Worm (Caenorhabditis elegans) whole organism, early embryonic: ENCODE results near the gene C41G11.1.

Experiments
- B0310.2 ChIP-seq: sonication (generic microtip); optimal IDR thresholded peaks from 2 replicates; lab custom pipeline; 2016; ENCODE audit warnings: mild to moderate bottlenecking, missing genetic modification characterization, missing compliant biosample characterization
- F13C5.2 ChIP-seq: sonication (generic microtip); optimal IDR thresholded peaks from 2 replicates; lab custom pipeline; 2017; ENCODE audit warnings: mild to moderate bottlenecking, missing genetic modification characterization, inconsistent platforms, missing compliant biosample characterization
- aly-1 ChIP-seq: sonication (generic microtip); optimal IDR thresholded peaks from 2 replicates; lab custom pipeline; 2016; ENCODE audit warnings: missing genetic modification characterization, missing compliant biosample characterization
- ama-1 ChIP-seq: fragments of 150-350 bp; optimal IDR thresholded peaks from 2 replicates; lab custom pipeline; 2014
- ceh-13 ChIP-seq: fragments of 200-800 bp; sonication (Bioruptor generic); optimal IDR thresholded peaks from 2 replicates; lab custom pipeline; 2018; ENCODE audit warnings: mild to moderate bottlenecking, missing genetic modification characterization, missing compliant biosample characterization
- ceh-36 ChIP-seq: sonication (generic microtip); optimal IDR thresholded peaks from 2 replicates; lab custom pipeline; 2016; ENCODE audit warnings: missing genetic modification characterization, inconsistent platforms, missing compliant biosample characterization
- ets-7 ChIP-seq: sonication (generic microtip); optimal IDR thresholded peaks from 2 replicates; lab custom pipeline; 2016; ENCODE audit warnings: missing genotype, missing genetic modification characterization, missing compliant biosample characterization
- flt-1 ChIP-seq: fragments of 200-800 bp; sonication (Bioruptor generic); IDR thresholded peaks from 2 replicates; pipeline ENCODE4 v1.3.6; 2022; ENCODE audit warnings: missing genetic modification characterization, missing compliant biosample characterization
- hmbx-1 ChIP-seq: sonication (generic microtip); optimal IDR thresholded peaks from 2 replicates; lab custom pipeline; 2016; ENCODE audit warnings: mild to moderate bottlenecking, missing genetic modification characterization, missing compliant biosample characterization
- hmg-4 ChIP-seq: fragments of 200-800 bp; sonication (Bioruptor generic); optimal IDR thresholded peaks from 2 replicates; lab custom pipeline; 2018; ENCODE audit warnings: mild to moderate bottlenecking, missing genetic modification characterization, missing compliant biosample characterization
- hnd-1 ChIP-seq: sonication (generic microtip); optimal IDR thresholded peaks from 2 replicates; lab custom pipeline; 2016; ENCODE audit warnings: missing genetic modification characterization, missing compliant biosample characterization
- pes-1 ChIP-seq: fragments of 200-800 bp; sonication (Bioruptor generic); IDR thresholded peaks from 2 replicates; pipeline ENCODE4 v1.3.6; 2022; ENCODE audit warnings: missing genetic modification reagents, missing genetic modification characterization, missing compliant biosample characterization
- scrt-1 ChIP-seq: fragments of 200-800 bp; sonication (Bioruptor generic); IDR thresholded peaks from 2 replicates; pipeline ENCODE4 v1.3.6; 2022; ENCODE audit warnings: missing genetic modification characterization, missing compliant biosample characterization
- sea-1 ChIP-seq: fragments of 200-800 bp; sonication (Bioruptor generic); conservative IDR thresholded peaks from 2 replicates; pipeline ENCODE4 v1.3.6; 2022; ENCODE audit warnings: missing genetic modification characterization, missing compliant biosample characterization
- tbx-11 ChIP-seq: fragments of 200-800 bp; sonication (Bioruptor generic); IDR thresholded peaks from 2 replicates; pipeline ENCODE4 v1.3.6; 2022; ENCODE audit warnings: missing genetic modification characterization, missing compliant biosample characterization
- tbx-37 ChIP-seq: fragments of 200-800 bp; sonication (Bioruptor generic); conservative IDR thresholded peaks from 2 replicates; pipeline ENCODE4 v1.3.6; 2022; ENCODE audit warnings: missing genetic modification reagents, missing genetic modification characterization, missing compliant biosample characterization
- tra-4 ChIP-seq: sonication (generic microtip); optimal IDR thresholded peaks from 2 replicates; lab custom pipeline; 2017; ENCODE audit warnings: missing genetic modification characterization, missing compliant biosample characterization

C41G11.1 gene

DNA sequence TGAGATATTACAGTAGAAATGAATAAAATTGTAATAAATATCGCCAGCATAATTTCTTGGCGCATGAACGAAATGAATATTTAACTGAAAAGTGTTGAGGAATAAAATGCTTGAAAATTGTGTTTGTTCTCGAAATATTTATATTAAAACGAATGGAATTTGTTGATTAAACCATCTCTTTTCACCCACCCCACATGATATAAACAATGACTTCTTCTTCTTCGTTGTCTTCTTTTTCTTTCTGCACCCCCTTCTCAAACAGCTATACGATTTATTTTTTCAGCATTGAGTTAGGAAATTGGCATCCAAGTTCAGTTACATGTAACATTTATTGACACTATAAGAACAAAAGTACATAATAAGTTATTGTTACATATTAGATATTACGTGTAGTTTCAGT is at the start of gene C41G11.1:
TSS of gene C41G11.1 (minus strand) at position 101 of the 400 bp plus-strand sequence.
- TF ChIP-seq F13C5.2 (tag; lab: Kevin White, UChicago) (no peak), B0310.2 (tag; lab: Kevin White, UChicago) (no peak), ceh-13 (GFP tag; lab: Kevin White, UChicago) (no peak), hmbx-1 (no peak), pes-1 (GFP tag; lab: Robert Waterston, UW) (no peak), hmg-4 (GFP tag; lab: Kevin White, UChicago) (no peak), sea-1 (GFP tag; lab: Robert Waterston, UW) (no peak), ets-7 (tag; lab: Kevin White, UChicago) (no peak), tbx-37 (no peak), flt-1 (GFP tag; lab: Robert Waterston, UW) (no peak), tra-4 (tag; lab: Kevin White, UChicago) (no peak)

DNA sequence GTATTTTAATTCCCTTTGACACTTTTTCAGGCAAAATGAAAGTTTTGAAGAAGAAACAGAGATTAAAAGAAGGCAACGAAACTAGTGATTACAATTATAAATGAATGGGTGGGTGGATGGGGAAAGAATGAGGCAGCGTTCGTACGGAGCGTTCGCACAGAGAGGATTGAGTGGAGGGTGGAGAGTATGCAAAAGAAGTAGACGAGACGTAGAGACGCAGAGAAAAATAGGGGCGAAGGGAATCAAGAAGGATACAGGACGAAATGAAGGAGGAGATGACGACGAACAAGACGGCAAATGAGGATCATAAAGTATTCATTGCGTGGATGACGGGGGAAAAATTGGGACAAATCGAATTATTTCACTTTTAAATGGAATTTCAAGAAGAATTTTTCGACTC is 44.7 kb upstream of the C41G11.1 start:
- TF ChIP-seq ceh-13 (GFP tag; lab: Kevin White, UChicago) = no peak
- TF ChIP-seq F13C5.2 (tag; lab: Kevin White, UChicago) = no peak
- TF ChIP-seq aly-1 (tag; lab: Kevin White, UChicago) = peak; percentile 50
- TF ChIP-seq ets-7 (tag; lab: Kevin White, UChicago) = no peak
- TF ChIP-seq hmg-4 (GFP tag; lab: Kevin White, UChicago) = peak; percentile 70
- TF ChIP-seq sea-1 (GFP tag; lab: Robert Waterston, UW) = no peak
- TF ChIP-seq scrt-1 (GFP tag; lab: Robert Waterston, UW) = no peak
- no peak for TF ChIP-seq B0310.2 (tag; lab: Kevin White, UChicago)
- TF ChIP-seq pes-1 (GFP tag; lab: Robert Waterston, UW) = peak; percentile 24; the same call in 1 of the 2 replicates
- TF ChIP-seq flt-1 (GFP tag; lab: Robert Waterston, UW) = no peak
- TF ChIP-seq tra-4 (tag; lab: Kevin White, UChicago) = no peak
- TF ChIP-seq hnd-1 (tag; lab: Kevin White, UChicago) = no peak
- no peak for TF ChIP-seq hmbx-1
- TF ChIP-seq tbx-11 (GFP tag; lab: Robert Waterston, UW) = no peak
- TF ChIP-seq tbx-37 = no peak
- no peak for TF ChIP-seq ceh-36 (tag; lab: Kevin White, UChicago)
- no peak for TF ChIP-seq ama-1 (lab: Kevin White, UChicago)

DNA sequence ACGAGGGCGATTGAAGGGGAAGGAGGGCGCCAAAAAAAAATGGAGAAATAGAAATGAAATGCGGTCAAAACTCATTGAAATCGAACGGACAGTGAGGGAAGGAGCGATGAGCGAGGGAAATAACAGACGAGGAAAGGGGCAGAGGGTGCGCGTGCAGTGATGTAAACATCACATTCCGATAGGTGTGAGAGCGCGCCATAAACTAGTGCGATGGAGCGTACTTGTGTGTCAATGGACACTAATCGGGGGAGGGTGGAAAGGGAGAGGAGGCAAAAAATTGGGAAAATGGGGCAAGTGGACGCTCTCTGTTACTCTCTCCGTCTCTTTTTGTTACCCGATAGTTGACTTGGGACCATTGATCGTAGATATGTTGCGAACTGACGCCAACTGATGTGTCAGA is 43.9 kb upstream of the C41G11.1 start:
- TF ChIP-seq aly-1 (tag; lab: Kevin White, UChicago) = no peak
- TF ChIP-seq flt-1 (GFP tag; lab: Robert Waterston, UW) = 0 out of 2 replicates have a peak, but pooled peaks have one; percentile 4
- TF ChIP-seq ceh-36 (tag; lab: Kevin White, UChicago) = no peak
- no peak for TF ChIP-seq hnd-1 (tag; lab: Kevin White, UChicago)
- no peak for TF ChIP-seq tra-4 (tag; lab: Kevin White, UChicago)
- TF ChIP-seq tbx-11 (GFP tag; lab: Robert Waterston, UW) = no peak
- TF ChIP-seq tbx-37 = no peak
- no peak for TF ChIP-seq ets-7 (tag; lab: Kevin White, UChicago)
- TF ChIP-seq pes-1 (GFP tag; lab: Robert Waterston, UW) = no peak; the same call in 1 of the 2 replicates
- no peak for TF ChIP-seq ama-1 (lab: Kevin White, UChicago)
- TF ChIP-seq B0310.2 (tag; lab: Kevin White, UChicago) = no peak
- no peak for TF ChIP-seq hmbx-1
- no peak for TF ChIP-seq scrt-1 (GFP tag; lab: Robert Waterston, UW)
- no peak for TF ChIP-seq ceh-13 (GFP tag; lab: Kevin White, UChicago)
- peak; percentile 26 for TF ChIP-seq F13C5.2 (tag; lab: Kevin White, UChicago)
- 0 out of 2 replicates have a peak, but pooled peaks have one; percentile 55 for TF ChIP-seq sea-1 (GFP tag; lab: Robert Waterston, UW)
- peak; percentile 59 for TF ChIP-seq hmg-4 (GFP tag; lab: Kevin White, UChicago)

DNA sequence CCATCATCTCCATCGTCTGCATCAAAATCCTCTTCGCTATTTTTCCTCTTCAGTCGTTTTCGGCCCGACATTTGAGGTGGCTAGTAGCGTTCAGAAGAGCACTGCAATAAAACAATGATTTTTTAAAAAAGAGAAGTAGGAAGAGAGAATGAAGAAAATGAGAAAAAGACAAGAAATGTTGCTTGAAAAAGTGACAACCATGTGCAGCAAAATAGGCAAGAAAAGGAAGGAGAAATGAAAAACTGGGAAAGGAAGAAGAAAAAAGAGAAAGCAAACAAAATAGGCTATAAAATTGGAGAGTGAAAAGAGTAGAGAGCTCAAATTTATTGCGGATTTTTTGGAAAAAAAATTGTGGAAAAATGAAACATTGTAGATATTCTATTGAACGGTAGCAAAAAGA is 43.3 kb upstream of the C41G11.1 start, which contains the start of gene tag-294:
TSS of gene tag-294 (minus strand) at position 101 of the 400 bp plus-strand sequence.
- no peak for TF ChIP-seq ceh-36 (tag; lab: Kevin White, UChicago)
- no peak for TF ChIP-seq hnd-1 (tag; lab: Kevin White, UChicago)
- TF ChIP-seq flt-1 (GFP tag; lab: Robert Waterston, UW) = no peak
- no peak for TF ChIP-seq sea-1 (GFP tag; lab: Robert Waterston, UW)
- no peak for TF ChIP-seq tra-4 (tag; lab: Kevin White, UChicago)
- TF ChIP-seq pes-1 (GFP tag; lab: Robert Waterston, UW) = no peak
- no peak for TF ChIP-seq tbx-11 (GFP tag; lab: Robert Waterston, UW)
- TF ChIP-seq ama-1 (lab: Kevin White, UChicago) = no peak
- no peak for TF ChIP-seq ceh-13 (GFP tag; lab: Kevin White, UChicago)
- no peak for TF ChIP-seq tbx-37
- no peak for TF ChIP-seq hmg-4 (GFP tag; lab: Kevin White, UChicago)
- no peak for TF ChIP-seq aly-1 (tag; lab: Kevin White, UChicago)
- TF ChIP-seq F13C5.2 (tag; lab: Kevin White, UChicago) = no peak

DNA sequence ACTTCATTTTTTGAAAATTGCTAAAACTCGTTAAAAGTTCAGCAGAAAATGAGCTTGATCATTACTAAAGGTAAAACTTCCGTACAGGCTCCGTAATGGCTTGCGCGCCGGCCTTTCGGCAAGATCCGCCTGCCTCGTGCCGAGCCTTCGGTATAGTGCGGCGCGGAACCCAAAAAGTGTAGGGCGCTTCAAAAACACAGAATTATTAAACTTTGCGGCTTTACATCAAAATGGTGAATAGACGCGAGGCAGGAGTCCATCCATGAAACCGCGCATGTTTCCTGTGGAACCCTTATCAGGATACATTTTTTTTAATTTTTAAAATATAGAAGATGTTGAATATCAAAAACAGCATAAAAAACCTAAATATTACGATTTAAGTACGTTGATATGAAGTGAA is 33.1 kb upstream of the C41G11.1 start:
- no peak for TF ChIP-seq sea-1 (GFP tag; lab: Robert Waterston, UW)
- no peak for TF ChIP-seq flt-1 (GFP tag; lab: Robert Waterston, UW)

DNA sequence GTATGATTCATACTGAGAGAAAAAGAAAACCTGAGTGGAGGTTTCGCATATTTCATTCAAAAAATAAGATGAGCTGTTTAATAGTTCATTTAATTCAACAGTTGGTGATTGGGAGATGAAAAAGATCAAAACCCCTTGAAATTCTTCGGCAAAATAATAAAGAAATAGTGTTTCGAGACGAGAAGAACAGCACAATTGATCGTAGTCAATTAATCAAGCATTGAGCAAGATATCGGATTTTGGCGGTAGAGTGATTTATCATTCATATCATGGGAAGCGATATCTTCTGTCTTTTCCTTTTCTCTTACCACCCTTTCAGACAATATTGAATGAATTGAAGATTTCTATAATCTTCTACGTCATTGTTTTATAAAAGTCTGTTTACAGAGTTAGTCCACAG is 26.6 kb upstream of the C41G11.1 start:
- TF ChIP-seq tbx-11 (GFP tag; lab: Robert Waterston, UW) = no peak
- TF ChIP-seq hnd-1 (tag; lab: Kevin White, UChicago) = no peak
- no peak for TF ChIP-seq hmbx-1
- no peak for TF ChIP-seq B0310.2 (tag; lab: Kevin White, UChicago)
- TF ChIP-seq flt-1 (GFP tag; lab: Robert Waterston, UW) = no peak
- no peak for TF ChIP-seq scrt-1 (GFP tag; lab: Robert Waterston, UW)
- no peak for TF ChIP-seq pes-1 (GFP tag; lab: Robert Waterston, UW)
- TF ChIP-seq ceh-13 (GFP tag; lab: Kevin White, UChicago) = no peak
- TF ChIP-seq tra-4 (tag; lab: Kevin White, UChicago) = no peak
- TF ChIP-seq hmg-4 (GFP tag; lab: Kevin White, UChicago) = no peak
- no peak for TF ChIP-seq F13C5.2 (tag; lab: Kevin White, UChicago)

DNA sequence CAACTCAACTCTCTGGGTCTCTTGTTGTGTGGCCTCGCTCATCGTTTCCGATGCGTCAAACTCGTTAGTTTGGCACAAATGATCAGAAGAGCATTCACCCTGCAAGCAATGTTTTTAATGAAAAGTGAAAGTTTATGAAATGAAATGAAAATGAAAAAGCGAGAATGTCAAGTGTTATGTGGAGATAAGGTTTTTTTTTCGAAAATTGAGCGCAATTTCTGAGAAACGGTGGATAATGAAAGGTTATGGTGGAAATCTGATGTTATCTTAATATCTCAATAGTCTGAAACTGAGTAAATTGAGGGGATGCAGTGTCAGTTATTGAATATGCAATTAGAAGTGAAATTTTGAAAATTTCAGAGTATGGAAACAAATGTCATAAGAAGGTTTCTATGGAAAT is 23.2 kb upstream of the C41G11.1 start, which contains the start of gene gnrr-4:
TSS of gene gnrr-4 (minus strand) at position 101 of the 400 bp plus-strand sequence.
- no peak for TF ChIP-seq ceh-36 (tag; lab: Kevin White, UChicago)
- no peak for TF ChIP-seq scrt-1 (GFP tag; lab: Robert Waterston, UW)
- no peak for TF ChIP-seq B0310.2 (tag; lab: Kevin White, UChicago)
- TF ChIP-seq hmbx-1 = no peak
- no peak for TF ChIP-seq pes-1 (GFP tag; lab: Robert Waterston, UW)
- no peak for TF ChIP-seq hnd-1 (tag; lab: Kevin White, UChicago)
- no peak for TF ChIP-seq aly-1 (tag; lab: Kevin White, UChicago)
- TF ChIP-seq F13C5.2 (tag; lab: Kevin White, UChicago) = no peak
- TF ChIP-seq tbx-37 = no peak
- TF ChIP-seq hmg-4 (GFP tag; lab: Kevin White, UChicago) = no peak
- no peak for TF ChIP-seq ama-1 (lab: Kevin White, UChicago)
- TF ChIP-seq tbx-11 (GFP tag; lab: Robert Waterston, UW) = no peak
- no peak for TF ChIP-seq flt-1 (GFP tag; lab: Robert Waterston, UW)
- TF ChIP-seq ets-7 (tag; lab: Kevin White, UChicago) = no peak
- TF ChIP-seq ceh-13 (GFP tag; lab: Kevin White, UChicago) = no peak
- TF ChIP-seq tra-4 (tag; lab: Kevin White, UChicago) = no peak
- no peak for TF ChIP-seq sea-1 (GFP tag; lab: Robert Waterston, UW)
